Worm (Caenorhabditis elegans) whole organism, late embryonic: Measurements from ENCODE around the gene swt-3.

ENCODE experiments used
- C08G9.2 ChIP-seq: sonication (generic microtip); optimal IDR thresholded peaks from 2 replicates; lab custom pipeline; 2016; ENCODE audit warnings: mild to moderate bottlenecking, missing genetic modification characterization, moderate library complexity, missing compliant biosample characterization
- F13H6.1 ChIP-seq: sonication (generic microtip); optimal IDR thresholded peaks from 2 replicates; lab custom pipeline; 2016; ENCODE audit warnings: missing genetic modification characterization, missing compliant biosample characterization
- K02D7.2 ChIP-seq: sonication (generic microtip); optimal IDR thresholded peaks from 2 replicates; lab custom pipeline; 2017; ENCODE audit warnings: mild to moderate bottlenecking, missing genetic modification characterization, missing compliant biosample characterization
- ceh-14 ChIP-seq: sonication (generic microtip); optimal IDR thresholded peaks from 2 replicates; lab custom pipeline; 2016; ENCODE audit warnings: missing genotype, missing genetic modification characterization, missing compliant biosample characterization
- ceh-18 ChIP-seq: sonication (generic microtip); optimal IDR thresholded peaks from 2 replicates; lab custom pipeline; 2016; ENCODE audit warnings: missing genetic modification characterization, missing compliant biosample characterization
- ceh-30 ChIP-seq: fragments of 150-350 bp; optimal IDR thresholded peaks from 2 replicates; lab custom pipeline; 2014; ENCODE audit warnings: missing biosample characterization, missing genetic modification characterization
- ceh-31 ChIP-seq: sonication (generic microtip); optimal IDR thresholded peaks from 2 replicates; lab custom pipeline; 2016; ENCODE audit warnings: missing genetic modification characterization, missing compliant biosample characterization
- ceh-34 ChIP-seq: sonication (generic microtip); optimal IDR thresholded peaks from 2 replicates; lab custom pipeline; 2016; ENCODE audit warnings: mild to moderate bottlenecking, missing genetic modification characterization, missing compliant biosample characterization
- ceh-48 ChIP-seq: sonication (generic microtip); optimal IDR thresholded peaks from 2 replicates; lab custom pipeline; 2016; ENCODE audit warnings: missing genetic modification characterization, inconsistent platforms, missing compliant biosample characterization
- ceh-6 ChIP-seq: fragments of 200-800 bp; sonication (Bioruptor generic); optimal IDR thresholded peaks from 2 replicates; lab custom pipeline; 2018; ENCODE audit warnings: mild to moderate bottlenecking, missing genetic modification characterization, missing compliant biosample characterization
- ceh-9 ChIP-seq: sonication (generic microtip); optimal IDR thresholded peaks from 2 replicates; lab custom pipeline; 2016; ENCODE audit warnings: mild to moderate bottlenecking, missing genetic modification characterization, inconsistent platforms, missing compliant biosample characterization
- elt-2 ChIP-seq: sonication (generic microtip); optimal IDR thresholded peaks from 2 replicates; lab custom pipeline; 2016; ENCODE audit warnings: missing genetic modification reagents, missing genetic modification characterization, missing compliant biosample characterization
- ets-4 ChIP-seq: sonication (generic microtip); optimal IDR thresholded peaks from 2 replicates; lab custom pipeline; 2016; ENCODE audit warnings: missing genetic modification characterization, missing compliant biosample characterization
- eyg-1 ChIP-seq: sonication (generic microtip); optimal IDR thresholded peaks from 2 replicates; lab custom pipeline; 2016; ENCODE audit warnings: missing genotype, missing genetic modification characterization, missing compliant biosample characterization
- fkh-6 ChIP-seq: sonication (generic microtip); optimal IDR thresholded peaks from 2 replicates; lab custom pipeline; 2016; ENCODE audit warnings: missing genetic modification characterization, missing compliant biosample characterization
- gmeb-2 ChIP-seq: sonication (generic microtip); optimal IDR thresholded peaks from 2 replicates; lab custom pipeline; 2016; ENCODE audit warnings: missing genetic modification characterization, inconsistent platforms, missing compliant biosample characterization
- hlh-13 ChIP-seq: fragments of 200-800 bp; sonication (Bioruptor generic); optimal IDR thresholded peaks from 2 replicates; lab custom pipeline; 2018; ENCODE audit warnings: mild to moderate bottlenecking, missing genetic modification characterization, missing compliant biosample characterization
- hlh-30 ChIP-seq: sonication (generic microtip); optimal IDR thresholded peaks from 2 replicates; lab custom pipeline; 2017; ENCODE audit warnings: antibody characterized with exemption, missing genetic modification characterization, missing compliant biosample characterization; ENCODE audit not compliant: insufficient read depth
- hlh-8 ChIP-seq: sonication (generic microtip); optimal IDR thresholded peaks from 2 replicates; lab custom pipeline; 2016; ENCODE audit warnings: missing genotype, missing genetic modification characterization, missing compliant biosample characterization
- lim-6 ChIP-seq: sonication (generic microtip); optimal IDR thresholded peaks from 2 replicates; lab custom pipeline; 2016; ENCODE audit warnings: missing genetic modification characterization, missing compliant biosample characterization
- lin-11 ChIP-seq: fragments of 200-800 bp; sonication (Bioruptor generic); optimal IDR thresholded peaks from 2 replicates; lab custom pipeline; 2018; ENCODE audit warnings: mild to moderate bottlenecking, missing genetic modification characterization, missing compliant biosample characterization
- npax-4 ChIP-seq: sonication (generic microtip); optimal IDR thresholded peaks from 2 replicates; lab custom pipeline; 2016; ENCODE audit warnings: missing genetic modification characterization, missing compliant biosample characterization
- pha-2 ChIP-seq: sonication (generic microtip); optimal IDR thresholded peaks from 2 replicates; lab custom pipeline; 2017; ENCODE audit warnings: mild to moderate bottlenecking, missing genetic modification characterization, missing compliant biosample characterization
- pqm-1 ChIP-seq: sonication (generic microtip); optimal IDR thresholded peaks from 2 replicates; lab custom pipeline; 2016; ENCODE audit warnings: missing genetic modification characterization, missing compliant biosample characterization
- pros-1 ChIP-seq: fragments of 150-350 bp; optimal IDR thresholded peaks from 2 replicates; lab custom pipeline; 2014; ENCODE audit warnings: missing biosample characterization, missing genetic modification reagents, missing genetic modification characterization
- ref-2 ChIP-seq: sonication (generic microtip); optimal IDR thresholded peaks from 2 replicates; lab custom pipeline; 2016; ENCODE audit warnings: missing genetic modification characterization, missing compliant biosample characterization
- rnt-1 ChIP-seq: sonication (generic microtip); optimal IDR thresholded peaks from 2 replicates; lab custom pipeline; 2016; ENCODE audit warnings: missing genetic modification characterization, missing compliant biosample characterization
- sdc-2 ChIP-seq: sonication (generic microtip); optimal IDR thresholded peaks from 2 replicates; lab custom pipeline; 2016; ENCODE audit warnings: missing genotype, missing genetic modification characterization, missing compliant biosample characterization
- sox-2 ChIP-seq: fragments of 200-800 bp; sonication (Bioruptor generic); IDR thresholded peaks from 2 replicates; pipeline ENCODE4 v1.3.6; 2022; ENCODE audit warnings: missing genetic modification reagents, missing genetic modification characterization, missing compliant biosample characterization
- syd-9 ChIP-seq: sonication (generic microtip); optimal IDR thresholded peaks from 2 replicates; lab custom pipeline; 2016; ENCODE audit warnings: mild to moderate bottlenecking, missing genetic modification characterization, moderate library complexity, missing compliant biosample characterization
- tbx-2 ChIP-seq: sonication (generic microtip); optimal IDR thresholded peaks from 2 replicates; lab custom pipeline; 2016; ENCODE audit warnings: missing genetic modification characterization, missing compliant biosample characterization
- tbx-7 ChIP-seq: sonication (generic microtip); optimal IDR thresholded peaks from 2 replicates; lab custom pipeline; 2016; ENCODE audit warnings: missing genotype, missing genetic modification characterization, missing compliant biosample characterization
- ttx-3 ChIP-seq: sonication (generic microtip); optimal IDR thresholded peaks from 2 replicates; lab custom pipeline; 2016; ENCODE audit warnings: missing genetic modification reagents, missing genetic modification characterization, missing compliant biosample characterization
- unc-42 ChIP-seq: sonication (generic microtip); optimal IDR thresholded peaks from 2 replicates; lab custom pipeline; 2016; ENCODE audit warnings: missing genotype, missing genetic modification characterization, missing compliant biosample characterization
- zip-5 ChIP-seq: sonication (generic microtip); optimal IDR thresholded peaks from 2 replicates; lab custom pipeline; 2016; ENCODE audit warnings: missing genetic modification characterization, missing compliant biosample characterization
- ztf-16 ChIP-seq: sonication (generic microtip); optimal IDR thresholded peaks from 2 replicates; lab custom pipeline; 2017; ENCODE audit warnings: missing genetic modification characterization, missing compliant biosample characterization

The swt-3 gene

ce11 chrIV:10817030-10817429 is 36.5 kb upstream of the swt-3 start (continued):
- TF ChIP-seq hlh-30 (peak; percentile 58), pqm-1 (no peak), ceh-31 (tag; lab: Kevin White, UChicago) (peak; percentile 56), ets-4 (no peak), C08G9.2 (tag; lab: Kevin White, UChicago) (peak; percentile 22), lim-6 (no peak), eyg-1 (tag; lab: Kevin White, UChicago) (no peak), ref-2 (tag; lab: Kevin White, UChicago) (peak; percentile 68), ceh-18 (tag; lab: Kevin White, UChicago) (no peak), ceh-48 (no peak), ztf-16 (tag; lab: Kevin White, UChicago) (peak; percentile 43), ttx-3 (tag; lab: Kevin White, UChicago) (no peak), ceh-14 (tag; lab: Kevin White, UChicago) (peak; percentile 10), sox-2 (no peak), sdc-2 (tag; lab: Kevin White, UChicago) (peak; percentile 38), pros-1 (tag; lab: Kevin White, UChicago) (peak; percentile 65), pha-2 (tag; lab: Kevin White, UChicago) (no peak), ceh-30 (tag; lab: Kevin White, UChicago) (no peak), tbx-7 (tag; lab: Kevin White, UChicago) (peak; percentile 1)

DNA sequence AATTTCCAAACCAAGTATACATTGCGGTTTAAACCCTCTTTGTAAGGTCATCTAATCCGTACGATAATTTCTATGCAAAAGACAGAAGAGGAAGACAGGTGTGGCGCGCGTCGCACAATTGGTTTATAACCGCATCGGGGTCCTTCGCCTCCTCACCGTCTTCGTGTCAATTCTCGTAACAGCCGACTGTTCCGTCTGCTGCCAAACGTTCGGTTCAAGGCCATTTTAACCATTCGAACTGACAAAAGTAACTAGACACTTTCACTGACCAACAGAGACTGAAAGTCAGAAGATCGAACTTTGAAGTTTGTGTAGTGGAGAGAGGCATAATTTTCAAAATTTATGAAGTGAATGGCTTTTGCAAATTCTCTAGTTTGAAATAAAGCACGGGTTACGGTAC is 35.5 kb upstream of the swt-3 start:
- TF ChIP-seq gmeb-2 (tag; lab: Kevin White, UChicago) = no peak
- TF ChIP-seq, all 69 proteins: peak for 0

DNA sequence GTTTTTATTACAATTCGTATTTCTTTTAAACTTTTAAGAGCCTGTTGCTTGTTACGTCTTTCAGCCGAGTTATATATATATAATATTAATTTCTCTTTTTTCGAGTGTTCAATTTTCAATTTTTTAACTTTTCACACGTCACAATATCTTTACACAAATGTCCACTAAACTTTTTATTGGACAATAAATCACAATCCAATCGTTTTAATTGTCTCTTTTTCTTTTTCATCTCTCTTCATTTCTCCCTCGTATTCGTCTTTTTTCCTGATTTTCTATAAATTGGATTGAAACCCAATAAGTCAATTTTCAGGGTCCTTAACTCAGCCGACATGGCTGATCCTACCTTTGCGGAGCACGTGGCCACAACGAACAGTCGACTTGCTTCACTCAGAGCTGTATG is 31.6 kb upstream of the swt-3 start, which contains the start of gene miz-1:
Gene miz-1, plus strand, starts transcription at position 301 of the 400 bp plus-strand sequence.
- TF ChIP-seq elt-2 (tag; lab: Kevin White, UChicago) (no peak), ref-2 (tag; lab: Kevin White, UChicago) (no peak), syd-9 (tag; lab: Kevin White, UChicago) (no peak), zip-5 (tag; lab: Kevin White, UChicago) (no peak), sox-2 (no peak), tbx-7 (tag; lab: Kevin White, UChicago) (no peak), hlh-13 (GFP tag; lab: Kevin White, UChicago) (no peak), npax-4 (tag; lab: Kevin White, UChicago) (no peak), unc-42 (tag; lab: Kevin White, UChicago) (no peak), lin-11 (tag; lab: Kevin White, UChicago) (no peak), tbx-2 (no peak), ceh-34 (tag; lab: Kevin White, UChicago) (no peak), hlh-8 (no peak), ceh-9 (tag; lab: Kevin White, UChicago) (no peak), ets-4 (no peak), K02D7.2 (no peak), F13H6.1 (tag; lab: Kevin White, UChicago) (no peak), ceh-6 (GFP tag; lab: Kevin White, UChicago) (no peak), fkh-6 (tag; lab: Kevin White, UChicago) (no peak)

DNA sequence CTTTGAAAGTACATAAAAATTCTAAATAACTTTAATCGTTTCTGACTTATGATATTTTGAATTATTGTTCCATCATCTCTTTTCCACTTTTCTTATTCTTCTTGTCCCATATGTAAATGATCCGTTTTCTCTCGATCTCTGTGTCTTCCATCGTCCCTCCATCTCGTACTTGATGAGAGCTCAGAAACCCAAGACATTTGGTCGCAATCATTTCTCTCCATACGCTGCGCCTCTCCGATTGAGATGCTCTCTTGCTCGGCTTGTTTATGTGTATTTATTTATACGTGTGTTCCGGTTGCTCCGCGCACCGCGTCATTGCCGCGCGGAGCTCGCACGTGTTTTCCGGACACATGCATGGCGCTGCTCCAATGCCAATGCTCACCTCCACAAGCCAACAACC is 30.9 kb upstream of the swt-3 start:
- TF ChIP-seq rnt-1 (peak; percentile 1), zip-5 (tag; lab: Kevin White, UChicago) (no peak), tbx-2 (peak; percentile 10), ceh-34 (tag; lab: Kevin White, UChicago) (peak; percentile 45), ets-4 (peak; percentile 61), hlh-8 (peak; percentile 21)

- TF ChIP-seq tbx-7 (tag; lab: Kevin White, UChicago) = no peak
- peak; percentile 21 for TF ChIP-seq elt-2 (tag; lab: Kevin White, UChicago)
Measured at ce11 chrIV:10810820-10811219, 30.3 kb upstream of the swt-3 start.
